Fruit fly (Drosophila melanogaster): ENCODE measurements around the gene aux.
"Not testable (repeated sequence)": the region's sequence is repeated elsewhere in the genome, so short reads cannot be mapped to it uniquely, and the experiment has no call there.

Gene aux

DNA sequence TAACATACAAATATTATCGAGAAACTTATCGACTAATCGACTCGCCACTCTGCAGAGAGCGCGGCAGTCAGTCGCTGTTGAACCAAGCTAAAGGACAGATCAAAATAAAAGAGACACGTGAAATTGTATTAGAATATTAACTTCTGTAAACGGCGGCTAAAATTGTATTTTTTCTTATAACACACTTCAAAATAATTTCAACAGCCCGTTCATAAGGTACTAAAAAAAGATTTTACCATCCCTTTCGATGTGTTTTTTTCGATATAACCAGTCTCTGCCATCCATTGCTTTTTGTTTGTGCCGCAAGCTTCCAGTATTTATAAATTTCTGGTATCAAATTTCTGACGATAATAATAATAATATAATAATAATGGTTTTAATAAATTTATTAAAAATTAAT is at the start of gene aux:
aux (plus strand) TSS at position 301 of the 400 bp plus-strand sequence.
- TF ChIP-seq CG17801 (GFP tag; optimal IDR thresholded peaks at IDR 0.05; ENCODE audit: partially characterized antibody) = not testable (repeated sequence)

- TF ChIP-seq CG17801 (GFP tag; optimal IDR thresholded peaks at IDR 0.05; ENCODE audit: partially characterized antibody) = no peak
Observed at dm6 chr3R:4162135-4162534, 49.4 kb upstream of the aux start, which contains the start of gene CG40198. CG40198 (minus strand) TSS chr3R:4162235.

- no peak for TF ChIP-seq CG17801 (GFP tag; optimal IDR thresholded peaks at IDR 0.05; ENCODE audit: partially characterized antibody)
Observed at dm6 chr3R:4174470-4174869, 37.1 kb upstream of the aux start, which contains the start of gene CG12581. CG12581 (plus strand) TSS chr3R:4174632.

dm6 chr3R:4174975-4175374 is 36.6 kb upstream of the aux start:
- no peak for TF ChIP-seq CG17801 (GFP tag; optimal IDR thresholded peaks at IDR 0.05; ENCODE audit: partially characterized antibody)

- TF ChIP-seq CG17801 (GFP tag; optimal IDR thresholded peaks at IDR 0.05; ENCODE audit: partially characterized antibody) = no peak
Observed at dm6 chr3R:4176728-4177127, 34.9 kb upstream of the aux start.

- no peak for TF ChIP-seq CG17801 (GFP tag; optimal IDR thresholded peaks at IDR 0.05; ENCODE audit: partially characterized antibody)
Observed at dm6 chr3R:4178750-4179485, 32.7 kb upstream of the aux start.

DNA sequence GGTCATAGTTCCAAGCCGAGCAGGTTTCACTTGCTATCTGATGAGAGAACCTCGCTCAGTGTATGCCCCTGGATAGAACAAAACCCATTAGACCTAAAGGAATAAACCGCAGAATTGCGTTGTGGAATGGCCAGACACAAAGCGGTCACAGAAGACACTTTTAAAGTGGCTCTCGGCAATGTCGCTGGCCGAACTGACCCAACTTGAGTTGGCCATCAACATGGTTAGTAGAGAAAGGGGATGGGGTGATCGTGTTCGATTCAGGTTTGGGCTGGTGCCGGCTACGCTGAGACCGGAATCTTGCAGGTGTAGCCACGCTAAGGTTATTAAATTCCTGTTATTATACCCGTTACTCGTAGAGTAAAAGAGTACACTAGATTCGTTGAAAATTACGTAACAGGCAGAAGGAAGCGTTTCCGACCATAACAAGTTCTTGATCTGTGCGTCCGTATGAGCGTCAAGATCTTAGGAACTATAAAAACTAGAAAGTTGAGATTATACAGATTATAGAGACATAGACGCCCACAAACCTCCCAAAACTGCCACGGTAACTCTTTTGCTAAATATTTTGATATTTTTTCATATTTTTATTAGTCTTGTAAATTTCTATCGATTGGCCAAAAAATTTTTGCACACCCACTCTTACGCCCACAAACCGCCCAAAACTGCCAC is 30.9 kb upstream of the aux start:
- no peak for TF ChIP-seq CG17801 (GFP tag; optimal IDR thresholded peaks at IDR 0.05; ENCODE audit: partially characterized antibody)

DNA sequence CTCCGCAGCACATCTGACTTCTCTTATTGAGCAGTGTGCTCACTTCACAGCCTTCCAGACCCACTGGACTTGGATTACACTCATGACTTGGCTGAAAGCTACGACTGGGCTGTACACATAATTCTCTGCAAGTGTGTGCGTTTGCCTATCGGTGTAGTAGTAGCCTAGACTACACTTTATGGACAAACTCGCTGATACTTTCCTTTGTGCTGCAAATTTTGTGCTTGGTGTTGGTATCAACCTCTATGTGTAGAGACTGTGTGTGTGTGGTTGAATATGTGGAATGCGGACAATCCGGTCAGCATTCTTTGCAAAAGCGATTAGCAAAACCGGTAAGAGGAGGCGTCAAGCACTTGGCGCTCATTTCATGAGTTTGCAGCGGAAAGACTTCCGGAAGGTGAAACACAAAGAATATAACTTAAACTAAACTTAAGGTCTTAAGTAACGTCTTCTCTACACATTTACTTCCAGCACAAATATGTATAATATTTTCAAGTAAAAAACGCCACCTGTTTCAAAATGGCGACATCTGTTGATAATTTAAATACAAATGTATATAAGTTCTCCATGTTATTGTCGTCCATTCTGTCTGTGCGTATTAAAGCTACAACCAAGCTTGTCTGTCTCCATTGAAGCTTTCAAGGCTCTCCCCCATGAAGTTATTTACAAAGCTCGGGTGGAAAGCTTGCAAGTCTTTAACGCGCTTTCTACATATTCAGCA is 24.6 kb upstream of the aux start:
- TF ChIP-seq CG17801 (GFP tag; optimal IDR thresholded peaks at IDR 0.05; ENCODE audit: partially characterized antibody) = no peak

- no peak for TF ChIP-seq CG17801 (GFP tag; optimal IDR thresholded peaks at IDR 0.05; ENCODE audit: partially characterized antibody)
Observed at dm6 chr3R:4190160-4190559, 21.4 kb upstream of the aux start, which contains the start of gene Dsk. Dsk (minus strand) TSS chr3R:4190260.

DNA sequence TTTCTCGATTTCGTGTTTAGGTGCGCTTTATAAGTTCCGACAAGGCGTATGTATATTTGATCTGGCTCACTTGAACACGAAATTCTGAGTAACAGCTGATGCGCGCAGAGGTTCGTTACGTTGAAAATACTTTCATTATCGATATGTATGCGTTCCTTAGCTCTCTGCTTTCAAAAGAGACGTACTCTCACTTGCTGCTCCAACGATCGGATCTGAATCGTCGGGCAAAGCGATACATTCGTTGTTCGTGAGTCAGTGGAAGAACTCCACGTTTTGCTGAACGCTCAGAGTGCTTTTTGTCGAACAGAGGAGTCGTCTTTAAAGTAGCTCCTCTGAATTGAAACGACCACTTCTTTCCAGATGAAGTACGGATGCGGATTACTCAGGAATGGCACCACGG is 14.5 kb upstream of the aux start, which contains the start of gene beta-Man:
beta-Man (plus strand) TSS at position 152 of the 400 bp plus-strand sequence.
- TF ChIP-seq CG17801 (GFP tag; optimal IDR thresholded peaks at IDR 0.05; ENCODE audit: partially characterized antibody) = peak; percentile 76

dm6 chr3R:4214038-4214437 is 2.5 kb downstream of the aux start:
- TF ChIP-seq CG17801 (GFP tag; optimal IDR thresholded peaks at IDR 0.05; ENCODE audit: partially characterized antibody) = no peak

DNA sequence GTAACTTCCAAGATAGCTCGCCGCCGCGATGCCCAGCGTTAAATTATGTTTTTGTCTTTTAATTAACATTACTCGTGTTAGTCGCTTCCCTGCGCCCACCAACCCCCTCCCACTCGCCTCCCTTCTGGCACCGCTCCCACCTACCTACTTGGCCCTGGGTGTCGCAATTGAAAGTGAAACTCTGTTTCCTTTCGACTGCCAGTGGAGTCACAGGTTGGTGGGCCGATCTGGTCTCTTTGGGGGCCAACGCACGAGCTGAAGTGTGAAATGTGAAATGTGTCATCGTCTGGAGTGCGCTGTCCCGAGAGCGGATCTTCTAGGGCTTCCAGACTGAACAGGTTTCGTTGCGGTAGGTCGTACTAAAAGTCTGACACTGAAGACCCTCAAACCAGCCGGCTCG is 3.0 kb downstream of the aux start:
- TF ChIP-seq CG17801 (GFP tag; optimal IDR thresholded peaks at IDR 0.05; ENCODE audit: partially characterized antibody) = no peak

dm6 chr3R:4215264-4215993 is 3.8 kb downstream of the aux start, which contains the start of gene CG14636:
CG14636 (minus strand) TSS chr3R:4215314.
- peak; percentile 33 for TF ChIP-seq CG17801 (GFP tag; optimal IDR thresholded peaks at IDR 0.05; ENCODE audit: partially characterized antibody)

DNA sequence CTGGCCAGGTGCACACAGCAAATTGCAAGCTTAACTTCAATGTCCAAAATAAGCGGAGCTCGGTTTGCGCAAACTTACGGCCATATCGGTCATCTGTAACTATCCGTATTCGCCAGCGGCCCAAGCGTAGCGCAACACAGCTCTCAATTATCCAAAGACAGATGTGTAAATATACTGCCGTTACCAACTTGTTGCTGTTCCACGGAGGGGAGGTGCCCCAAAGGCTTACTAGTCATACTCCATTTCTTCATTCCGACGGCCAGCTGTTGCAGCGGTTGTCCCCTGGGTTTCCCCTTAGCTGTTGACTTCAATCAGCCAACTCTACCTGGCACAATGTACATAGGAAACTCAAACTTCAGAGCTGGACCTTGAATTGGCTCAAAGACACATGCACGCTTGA is 8.4 kb downstream of the aux start, which contains the start of gene CG31516:
CG31516 (minus strand) TSS at position 101 of the 400 bp plus-strand sequence.
- TF ChIP-seq CG17801 (GFP tag; optimal IDR thresholded peaks at IDR 0.05; ENCODE audit: partially characterized antibody) = no peak

DNA sequence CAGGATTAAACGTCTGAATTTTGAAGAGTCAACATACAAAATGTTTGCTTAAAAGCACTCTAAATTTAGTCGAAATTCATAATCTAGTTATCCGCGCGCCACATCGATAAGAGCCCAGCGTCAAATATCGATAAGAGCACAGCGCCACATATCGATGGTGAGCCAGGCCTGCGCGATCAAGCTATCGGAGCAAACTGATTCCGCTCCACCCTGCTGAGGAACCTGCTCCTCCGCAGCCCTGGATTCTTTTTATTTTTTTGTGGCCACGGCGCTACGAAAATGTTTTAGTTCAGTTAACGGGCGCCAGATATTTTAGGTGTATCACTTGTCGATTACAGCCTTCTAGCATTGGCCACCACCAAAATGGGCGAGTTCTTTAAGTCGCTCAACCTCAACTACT is 9.2 kb downstream of the aux start:
- peak; percentile 63 for TF ChIP-seq CG17801 (GFP tag; optimal IDR thresholded peaks at IDR 0.05; ENCODE audit: partially characterized antibody)

All from ovary, adult (tissue).